Fruit fly (Drosophila melanogaster): ENCODE results near the gene RanBP3.
A peak's percentile ranks its signal among the peaks of the same experiment; 100 is the strongest.

RanBP3 gene

dm6 chr3R:23757912-23758607 is 5.4 kb upstream of the RanBP3 start, which contains the start of the genes PTPMT1 and Hrd3 (continued):
- TF ChIP-seq H2.0 (GFP tag; IDR thresholded peaks at IDR 0.05), result peak; percentile 89
- peak; percentile 99 for TF ChIP-seq CG17829 (tag; optimal IDR thresholded peaks at IDR 0.05)
- TF ChIP-seq peb (GFP tag; IDR thresholded peaks at IDR 0.05), result peak; percentile 93
- TF ChIP-seq gro (GFP tag; optimal IDR thresholded peaks at IDR 0.05), result peak; percentile 97
- peak; percentile 97 for TF ChIP-seq maf-S (GFP tag; optimal IDR thresholded peaks at IDR 0.05)
- peak; percentile 98 for TF ChIP-seq chn (GFP tag; optimal IDR thresholded peaks at IDR 0.05)
- TF ChIP-seq Doc3 (GFP tag; IDR thresholded peaks at IDR 0.05; ENCODE audit: partially characterized antibody), result no peak
- TF ChIP-seq CG5180 (GFP tag; optimal IDR thresholded peaks at IDR 0.05), result peak; percentile 92
- TF ChIP-seq dpn (GFP tag; optimal IDR thresholded peaks at IDR 0.05), result peak; percentile 98 to 99
- peak; percentile 89 for TF ChIP-seq CG15073 (GFP tag; optimal IDR thresholded peaks at IDR 0.05)
- peak; percentile 79 for TF ChIP-seq CG1603 (tag; optimal IDR thresholded peaks at IDR 0.05)
- TF ChIP-seq Atf3 (GFP tag; optimal IDR thresholded peaks at IDR 0.05), result peak; percentile 96
- TF ChIP-seq ERR (GFP tag; optimal IDR thresholded peaks at IDR 0.05), result peak; percentile 83
- peak; percentile 99 for TF ChIP-seq dmrt11E (tag; optimal IDR thresholded peaks at IDR 0.05)
- TF ChIP-seq Hsf (GFP tag; optimal IDR thresholded peaks at IDR 0.05), result peak; percentile 99
- no peak for TF ChIP-seq yki (optimal IDR thresholded peaks at IDR 0.05)
- peak; percentile 98 for TF ChIP-seq Sox102F (GFP tag; optimal IDR thresholded peaks at IDR 0.05)
- peak; percentile 98 for TF ChIP-seq CG30431 (GFP tag; optimal IDR thresholded peaks at IDR 0.05)
- TF ChIP-seq Meics (GFP tag; optimal IDR thresholded peaks at IDR 0.05), result peak; percentile 99
- peak; percentile 93 for TF ChIP-seq CG11085 (GFP tag; IDR thresholded peaks at IDR 0.05)
- TF ChIP-seq dati (GFP tag; IDR thresholded peaks at IDR 0.05), result peak; percentile 80
- TF ChIP-seq salm (tag; optimal IDR thresholded peaks at IDR 0.05), result peak; percentile 95
- peak; percentile 97 for TF ChIP-seq jumu (GFP tag; optimal IDR thresholded peaks at IDR 0.05)
- TF ChIP-seq CG31441 (GFP tag; IDR thresholded peaks at IDR 0.05), result peak; percentile 99
- peak; percentile 93 for TF ChIP-seq Drgx (GFP tag; IDR thresholded peaks at IDR 0.05)
- TF ChIP-seq CG4282 (GFP tag; optimal IDR thresholded peaks at IDR 0.05), result peak; percentile 90
- peak; percentile 99 for TF ChIP-seq CG16815 (GFP tag; optimal IDR thresholded peaks at IDR 0.05)
- peak; percentile 91; the same call in 1 of the 2 replicates for TF ChIP-seq rib (GFP tag; IDR thresholded peaks at IDR 0.05)
- TF ChIP-seq CG6254 (GFP tag; optimal IDR thresholded peaks at IDR 0.05), result peak; percentile 94
- TF ChIP-seq CG8089 (GFP tag; optimal IDR thresholded peaks at IDR 0.05), result peak; percentile 94
- TF ChIP-seq CkIIα-i1 (GFP tag; IDR thresholded peaks at IDR 0.05), result peak; percentile 61; the same call in 1 of the 2 replicates
- TF ChIP-seq bbx (GFP tag; IDR thresholded peaks at IDR 0.05; ENCODE audit: partially characterized antibody), result peak; percentile 48; the same call in 1 of the 2 replicates
- peak; percentile 93 for TF ChIP-seq CG10431 (GFP tag; optimal IDR thresholded peaks at IDR 0.05)
- peak; percentile 92 for TF ChIP-seq Ets97D (GFP tag; optimal IDR thresholded peaks at IDR 0.05)
- TF ChIP-seq lilli (GFP tag; optimal IDR thresholded peaks at IDR 0.05), result peak; percentile 99
- TF ChIP-seq gt (GFP tag; IDR thresholded peaks at IDR 0.05), result peak; percentile 92
- TF ChIP-seq Hr78 (GFP tag; optimal IDR thresholded peaks at IDR 0.05), result peak in 1 of 2 experiments; percentile 95
- peak; percentile 24; the same call in 1 of the 2 replicates for TF ChIP-seq CG13287 (GFP tag; IDR thresholded peaks at IDR 0.05; ENCODE audit: partially characterized antibody)
- peak; percentile 89 for TF ChIP-seq dan (GFP tag; IDR thresholded peaks at IDR 0.05)
- TF ChIP-seq NfI (GFP tag; optimal IDR thresholded peaks at IDR 0.05), result peak; percentile 98
- TF ChIP-seq CG33213 (GFP tag; optimal IDR thresholded peaks at IDR 0.05), result peak; percentile 94
- TF ChIP-seq Nf-YA (GFP tag; IDR thresholded peaks at IDR 0.05), result peak; percentile 83
- peak; percentile 98 for TF ChIP-seq Bteb2 (GFP tag; optimal IDR thresholded peaks at IDR 0.05)
- TF ChIP-seq gcm (GFP tag; optimal IDR thresholded peaks at IDR 0.05), result peak; percentile 97
- peak; percentile 84 for TF ChIP-seq CG12769 (tag; optimal IDR thresholded peaks at IDR 0.05)
- TF ChIP-seq Dek (tag; optimal IDR thresholded peaks at IDR 0.05), result peak; percentile 98
- TF ChIP-seq CG7928 (GFP tag; optimal IDR thresholded peaks at IDR 0.05), result peak; percentile 82
- TF ChIP-seq az2 (GFP tag; optimal IDR thresholded peaks at IDR 0.05), result peak; percentile 99
- peak; percentile 97 for TF ChIP-seq cwo (GFP tag; optimal IDR thresholded peaks at IDR 0.05)
